Worm (Caenorhabditis elegans): Measurements from ENCODE around the gene T16A1.4.

T16A1.4 gene

DNA sequence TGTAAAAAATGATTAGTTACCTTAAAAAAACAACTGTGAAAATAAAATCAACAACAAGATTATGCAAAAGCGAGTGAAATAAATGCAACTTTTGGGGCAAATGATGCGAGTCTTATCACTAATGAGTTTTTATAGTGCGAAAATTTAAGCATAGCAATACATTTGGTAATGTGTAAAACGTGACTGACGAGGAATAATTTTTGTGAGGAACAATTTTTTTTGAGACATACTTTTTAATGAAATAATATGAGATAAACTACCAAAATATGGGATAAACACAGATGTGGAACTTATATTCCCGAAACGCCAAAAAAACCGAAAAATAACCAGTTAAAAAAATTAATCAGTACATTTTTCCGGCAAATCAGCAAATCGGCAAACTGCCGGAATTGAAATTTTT is 932 bp upstream of the T16A1.4 start, which contains the start of gene F07E5.9:
TSS of gene F07E5.9 (minus strand) at position 101 of the 400 bp plus-strand sequence.
- TF ChIP-seq efl-1 (GFP tag; optimal IDR thresholded peaks at IDR 0.05) (no peak), lin-54 (GFP tag; optimal IDR thresholded peaks at IDR 0.05) (no peak), ceh-79 (tag; optimal IDR thresholded peaks at IDR 0.05) (no peak), hlh-12 (tag; optimal IDR thresholded peaks at IDR 0.05) (no peak), lir-1 (GFP tag; conservative IDR thresholded peaks at IDR 0.05) (no peak), akir-1 (GFP tag; optimal IDR thresholded peaks at IDR 0.05) (no peak)

DNA sequence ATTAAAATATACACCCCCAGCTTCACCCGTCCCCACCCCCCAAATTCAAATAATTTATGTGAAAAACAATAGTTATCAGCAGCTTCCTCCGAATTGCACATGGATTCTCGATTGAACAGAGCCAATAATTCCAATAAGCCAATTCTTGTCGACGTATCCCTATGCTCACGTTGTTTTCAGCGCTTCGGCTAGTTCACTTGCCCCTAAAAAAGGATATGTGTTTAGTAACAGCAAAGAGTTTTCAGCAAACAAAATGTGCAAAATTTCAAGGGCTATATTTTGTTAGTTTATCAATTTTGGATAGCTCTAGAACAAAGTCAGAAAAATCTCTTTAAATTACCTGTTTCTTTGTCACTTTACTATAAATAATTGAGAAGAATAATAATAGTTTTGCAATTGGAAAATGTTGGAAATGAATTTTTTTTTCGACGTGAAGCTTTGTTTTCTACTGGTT is 2.4 kb downstream of the T16A1.4 start, which contains the start of the genes T16A1.5 and fbxc-49:
TSS of gene T16A1.5 (minus strand) at position 101 of the 454 bp plus-strand sequence.
TSS of gene fbxc-49 (plus strand) at position 404 of the 454 bp plus-strand sequence.
- TF ChIP-seq egl-18 (GFP tag; IDR thresholded peaks at IDR 0.05) (no peak), egrh-3 (GFP tag; IDR thresholded peaks at IDR 0.05) (no peak), nfyb-1 (GFP tag; IDR thresholded peaks at IDR 0.05) (no peak), snpc-4 (GFP tag; optimal IDR thresholded peaks at IDR 0.05) (no peak), snpc-4 (tag; optimal IDR thresholded peaks at IDR 0.05) (no peak)

DNA sequence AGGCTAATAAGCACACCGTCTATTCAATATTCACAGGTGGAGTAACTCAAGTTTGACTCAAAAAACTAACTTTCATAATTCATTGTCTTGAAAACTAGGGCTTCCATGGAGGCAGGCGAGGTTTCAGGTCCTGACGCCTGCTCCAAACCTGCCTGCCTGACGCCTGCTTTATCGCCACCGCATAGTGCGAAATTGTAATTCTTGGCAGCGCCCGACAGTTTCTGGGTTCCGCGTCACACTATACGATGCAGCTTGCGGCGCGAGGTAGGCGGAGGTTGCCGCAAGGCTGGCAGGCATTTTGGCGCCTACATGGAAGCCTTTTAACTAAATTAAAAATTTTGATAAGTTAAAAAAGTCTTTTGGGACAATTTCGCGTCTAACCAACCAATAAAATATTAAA is 5.8 kb downstream of the T16A1.4 start:
- TF ChIP-seq zfh-2 (GFP tag; conservative IDR thresholded peaks at IDR 0.05): peak; percentile 66
- 0 out of 2 replicates have a peak, but pooled peaks have one; percentile 65 for TF ChIP-seq F37B4.10 (GFP tag; IDR thresholded peaks at IDR 0.05)
- peak; percentile 14 for TF ChIP-seq snpc-1.1 (tag; optimal IDR thresholded peaks at IDR 0.05; ENCODE audit: insufficient read depth)
- no peak for TF ChIP-seq dpl-1 (GFP tag; optimal IDR thresholded peaks at IDR 0.05)
- TF ChIP-seq egl-44 (GFP tag; IDR thresholded peaks at IDR 0.05): no peak

- no peak for TF ChIP-seq K11D2.4 (GFP tag; IDR thresholded peaks at IDR 0.05)
- TF ChIP-seq lsy-27 (tag; optimal IDR thresholded peaks at IDR 0.05; ENCODE audit: borderline replicate concordance, insufficient read depth): no peak
- no peak for TF ChIP-seq efl-1 (GFP tag; optimal IDR thresholded peaks at IDR 0.05)
- no peak for TF ChIP-seq madf-3 (GFP tag; IDR thresholded peaks at IDR 0.05)
- no peak for TF ChIP-seq him-1 (tag; optimal IDR thresholded peaks at IDR 0.05)
- peak; percentile 56; the same call in 1 of the 2 replicates for TF ChIP-seq cebp-1 (GFP tag; IDR thresholded peaks at IDR 0.05)
- TF ChIP-seq cebp-1 (tag; optimal IDR thresholded peaks at IDR 0.05): no peak
- TF ChIP-seq gei-17 (GFP tag; optimal IDR thresholded peaks at IDR 0.05): no peak
- no peak for TF ChIP-seq lin-26 (GFP tag; IDR thresholded peaks at IDR 0.05)
- no peak for TF ChIP-seq F57C9.4 (tag; optimal IDR thresholded peaks at IDR 0.05)
- TF ChIP-seq Y67H2A.10 (GFP tag; conservative IDR thresholded peaks at IDR 0.05): no peak
- TF ChIP-seq pha-4 (tag; optimal IDR thresholded peaks at IDR 0.05): peak; percentile 15
- TF ChIP-seq ztf-18 (tag; optimal IDR thresholded peaks at IDR 0.05): no peak
- TF ChIP-seq B0035.1 (tag; optimal IDR thresholded peaks at IDR 0.05): no peak
- TF ChIP-seq F55B11.4 (tag; optimal IDR thresholded peaks at IDR 0.05; ENCODE audit: borderline replicate concordance, insufficient read depth): no peak
- TF ChIP-seq ceh-40 (GFP tag; IDR thresholded peaks at IDR 0.05): no peak
- peak; percentile 76 for TF ChIP-seq nhr-80 (tag; optimal IDR thresholded peaks at IDR 0.05)
- no peak for TF ChIP-seq attf-6 (GFP tag; IDR thresholded peaks at IDR 0.05)
- TF ChIP-seq bed-1 (GFP tag; IDR thresholded peaks at IDR 0.05): no peak
Measured at ce11 chrII:2090605-2091004, 9.2 kb downstream of the T16A1.4 start, which contains the start of gene trpl-5. TSS of gene trpl-5 (minus strand) at chrII:2090636.
